Fruit fly (Drosophila melanogaster): ENCODE measurements around the gene kud.

dm6 chr3L:16867190-16867589 is 22.4 kb upstream of the kud start:
- TF ChIP-seq Pif1B (GFP tag; optimal IDR thresholded peaks at IDR 0.05): no peak
- no peak for TF ChIP-seq rn (GFP tag; IDR thresholded peaks at IDR 0.05)
- TF ChIP-seq CG17806 (tag; optimal IDR thresholded peaks at IDR 0.05): no peak
- TF ChIP-seq CG4496 (GFP tag; IDR thresholded peaks at IDR 0.05): no peak
- TF ChIP-seq EcR (GFP tag; optimal IDR thresholded peaks at IDR 0.05): no peak
- TF ChIP-seq CG34367 (tag; optimal IDR thresholded peaks at IDR 0.05): no peak
- no peak for TF ChIP-seq CG13204 (GFP tag; optimal IDR thresholded peaks at IDR 0.05)
- TF ChIP-seq Ets98B (GFP tag; IDR thresholded peaks at IDR 0.05): no peak
- no peak for TF ChIP-seq CG8301 (tag; optimal IDR thresholded peaks at IDR 0.05)

Measured in whole organism, pupa.